Worm (Caenorhabditis elegans): ENCODE data around the gene srd-32.

srd-32 gene

DNA sequence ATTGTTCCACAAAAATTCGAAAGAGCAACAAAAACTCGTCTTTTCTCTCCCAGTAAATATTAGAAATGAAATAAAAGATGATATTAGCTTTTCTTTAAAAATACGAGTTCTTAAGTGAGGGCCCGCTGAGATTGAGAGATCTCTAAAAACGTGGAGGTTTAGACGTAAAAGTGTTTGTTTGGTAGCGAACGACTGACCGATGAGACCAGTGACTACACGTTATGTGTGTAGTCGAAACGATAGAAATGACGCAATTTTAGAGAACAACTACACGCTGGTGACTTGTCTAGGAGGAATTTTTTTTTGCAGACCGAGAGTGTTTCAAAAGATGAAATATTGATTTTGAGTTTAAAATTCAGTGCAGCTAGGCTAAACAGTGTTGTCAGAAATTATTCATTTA is 2.7 kb upstream of the srd-32 start, which contains the start of gene C37H5.13 (continued):
- TF ChIP-seq lin-39 (tag; optimal IDR thresholded peaks at IDR 0.05), result no peak
- peak; percentile 28 for TF ChIP-seq mep-1 (tag; optimal IDR thresholded peaks at IDR 0.05)
- TF ChIP-seq attf-4 (tag; optimal IDR thresholded peaks at IDR 0.05), result no peak
- TF ChIP-seq dmd-9 (GFP tag; IDR thresholded peaks at IDR 0.05), result no peak
- no peak for TF ChIP-seq sdz-12 (GFP tag; optimal IDR thresholded peaks at IDR 0.05)

DNA sequence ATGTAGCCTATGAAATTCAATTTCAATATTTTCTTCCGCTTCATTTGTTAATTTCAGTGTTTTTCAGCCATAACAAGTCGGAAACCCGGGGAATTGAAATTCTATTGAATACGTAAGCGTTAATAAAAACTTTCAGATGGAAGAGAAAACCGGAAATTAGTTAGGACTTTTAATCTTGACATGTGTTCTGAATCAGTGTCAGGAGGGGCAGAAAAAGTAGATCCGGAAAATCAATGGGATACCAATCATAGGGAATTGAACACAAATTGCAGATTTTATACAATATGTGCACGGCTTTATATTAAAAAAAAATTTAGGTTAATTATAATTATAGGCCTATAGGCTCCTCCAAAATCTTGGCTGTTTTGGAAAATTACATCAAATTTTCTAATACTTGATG is 1.1 kb upstream of the srd-32 start:
- TF ChIP-seq lin-15B (tag; optimal IDR thresholded peaks at IDR 0.05) (no peak), F44E2.7 (GFP tag; IDR thresholded peaks at IDR 0.05) (no peak)

DNA sequence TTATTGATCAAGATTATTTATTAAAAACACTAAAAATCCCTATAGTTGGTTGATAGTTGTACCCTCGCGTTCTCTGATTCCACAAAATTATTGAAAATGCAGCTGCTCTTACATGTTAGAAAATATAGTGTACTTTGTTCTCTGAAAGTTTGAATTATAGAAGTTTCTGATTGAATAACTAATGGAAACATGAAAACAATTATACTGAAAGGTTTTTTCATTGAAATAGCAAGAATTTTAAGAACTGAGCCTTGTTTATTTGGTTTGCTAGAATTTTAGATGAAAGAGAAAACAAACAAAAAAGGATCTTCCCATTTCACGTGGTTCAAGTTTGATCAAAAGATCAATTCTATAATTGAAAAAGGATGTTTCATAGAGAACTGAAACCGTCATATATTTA is 2.1 kb downstream of the srd-32 start:
- TF ChIP-seq daf-12 (tag; optimal IDR thresholded peaks at IDR 0.05), result no peak
- no peak for TF ChIP-seq ceh-44 (GFP tag; IDR thresholded peaks at IDR 0.05)
- TF ChIP-seq dmd-6 (GFP tag; IDR thresholded peaks at IDR 0.05), result no peak
- TF ChIP-seq snpc-4 (tag; optimal IDR thresholded peaks at IDR 0.05), result no peak
- no peak for TF ChIP-seq unc-62 (GFP tag; optimal IDR thresholded peaks at IDR 0.05 in 1 of 2)
- TF ChIP-seq unc-62 (tag; optimal IDR thresholded peaks at IDR 0.05), result no peak
- no peak for TF ChIP-seq lin-15B (tag; optimal IDR thresholded peaks at IDR 0.05)
- no peak for TF ChIP-seq nhr-28 (tag; optimal IDR thresholded peaks at IDR 0.05)
- TF ChIP-seq ceh-62 (tag; optimal IDR thresholded peaks at IDR 0.05), result no peak
- no peak for TF ChIP-seq Y105C5A.15 (GFP tag; IDR thresholded peaks at IDR 0.05)
- TF ChIP-seq T26A8.4 (GFP tag; IDR thresholded peaks at IDR 0.05), result no peak
- TF ChIP-seq ztf-7 (tag; optimal IDR thresholded peaks at IDR 0.05), result no peak
- no peak for TF ChIP-seq F49E8.2 (tag; optimal IDR thresholded peaks at IDR 0.05; ENCODE audit: borderline replicate concordance)
- TF ChIP-seq dpl-1 (GFP tag; optimal IDR thresholded peaks at IDR 0.05), result no peak
- no peak for TF ChIP-seq tra-1 (GFP tag; IDR thresholded peaks at IDR 0.05)
- TF ChIP-seq hlh-30 (tag; optimal IDR thresholded peaks at IDR 0.05; ENCODE audit: insufficient read depth), result no peak
- no peak for TF ChIP-seq unc-39 (tag; optimal IDR thresholded peaks at IDR 0.05)

DNA sequence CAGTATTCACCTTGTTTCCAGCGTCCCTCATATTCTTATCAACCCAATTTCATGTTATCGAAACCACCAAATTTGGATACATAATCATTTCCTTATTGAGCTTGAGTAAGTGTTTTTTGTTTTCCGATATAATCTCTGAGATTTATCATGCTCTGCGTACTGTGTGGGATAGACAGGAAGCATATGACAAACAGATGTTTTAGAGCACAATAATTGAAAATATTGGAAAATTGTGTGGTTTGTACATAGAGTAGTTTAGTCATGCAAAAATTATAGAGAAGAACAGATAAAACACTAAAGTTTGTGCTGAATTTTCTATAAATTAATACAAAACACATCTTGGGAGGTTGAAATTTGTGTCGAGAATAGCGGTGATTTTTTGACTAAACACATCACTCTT is 3.2 kb downstream of the srd-32 start:
- no peak for TF ChIP-seq lsy-2 (tag; optimal IDR thresholded peaks at IDR 0.05)
- TF ChIP-seq nhr-102 (tag; optimal IDR thresholded peaks at IDR 0.05), result no peak
- no peak for TF ChIP-seq unc-130 (GFP tag; optimal IDR thresholded peaks at IDR 0.05)
- TF ChIP-seq skn-1 (tag; optimal IDR thresholded peaks at IDR 0.05), result no peak
- TF ChIP-seq lim-7 (GFP tag; IDR thresholded peaks at IDR 0.05), result no peak
- no peak for TF ChIP-seq nhr-10 (tag; optimal IDR thresholded peaks at IDR 0.05)
- TF ChIP-seq nhr-25 (tag; optimal IDR thresholded peaks at IDR 0.05; ENCODE audit: borderline replicate concordance, insufficient read depth), result no peak
- no peak for TF ChIP-seq lin-38 (GFP tag; IDR thresholded peaks at IDR 0.05)
- TF ChIP-seq nhr-41 (GFP tag; IDR thresholded peaks at IDR 0.05), result no peak
- TF ChIP-seq saeg-2 (GFP tag; IDR thresholded peaks at IDR 0.05), result no peak
- no peak for TF ChIP-seq ceh-28 (tag; optimal IDR thresholded peaks at IDR 0.05)
- no peak for TF ChIP-seq daf-19 (GFP tag; conservative IDR thresholded peaks at IDR 0.05)
- TF ChIP-seq nhr-77 (tag; optimal IDR thresholded peaks at IDR 0.05), result no peak
- TF ChIP-seq mxl-2 (GFP tag; conservative IDR thresholded peaks at IDR 0.05), result no peak
- no peak for TF ChIP-seq jun-1 (tag; optimal IDR thresholded peaks at IDR 0.05)
- no peak for TF ChIP-seq F26F4.8 (GFP tag; conservative IDR thresholded peaks at IDR 0.05)
- no peak for TF ChIP-seq unc-62 (GFP tag; optimal IDR thresholded peaks at IDR 0.05 in 1 of 2)
- no peak for TF ChIP-seq unc-62 (tag; optimal IDR thresholded peaks at IDR 0.05)
- no peak for TF ChIP-seq dmd-6 (GFP tag; IDR thresholded peaks at IDR 0.05)
- no peak for TF ChIP-seq dve-1 (tag; optimal IDR thresholded peaks at IDR 0.05; ENCODE audit: insufficient read depth)
